Worm (Caenorhabditis elegans): ENCODE measurements around the gene unc-105.

The unc-105 gene

ce11 chrII:8144543-8144942, 28.3 kb downstream of the unc-105 start, which contains the start of gene F10B5.2:
F10B5.2 (plus strand) TSS chrII:8144762.
- TF ChIP-seq ceh-39 (tag; optimal IDR thresholded peaks at IDR 0.05) = no peak
- no peak for TF ChIP-seq blmp-1 (tag; optimal IDR thresholded peaks at IDR 0.05)
- TF ChIP-seq ham-2 (GFP tag; optimal IDR thresholded peaks at IDR 0.05) = no peak
- TF ChIP-seq tbx-8 (GFP tag; optimal IDR thresholded peaks at IDR 0.05) = no peak
- no peak for TF ChIP-seq ceh-83 (GFP tag; optimal IDR thresholded peaks at IDR 0.05)
- no peak for TF ChIP-seq bed-3 (GFP tag; optimal IDR thresholded peaks at IDR 0.05)
- no peak for TF ChIP-seq nhr-76 (tag; optimal IDR thresholded peaks at IDR 0.05)
- TF ChIP-seq hlh-1 (tag; optimal IDR thresholded peaks at IDR 0.05) = no peak
- no peak for TF ChIP-seq ces-1 (GFP tag; optimal IDR thresholded peaks at IDR 0.05)
- TF ChIP-seq zip-8 (tag; optimal IDR thresholded peaks at IDR 0.05) = no peak
- TF ChIP-seq nhr-28 (tag; optimal IDR thresholded peaks at IDR 0.05) = no peak
- TF ChIP-seq sem-2 (GFP tag; optimal IDR thresholded peaks at IDR 0.05) = no peak
- no peak for TF ChIP-seq M03D4.4 (tag; optimal IDR thresholded peaks at IDR 0.05)
- TF ChIP-seq lin-13 (tag; optimal IDR thresholded peaks at IDR 0.05) = no peak
- no peak for TF ChIP-seq drap-1 (GFP tag; optimal IDR thresholded peaks at IDR 0.05)
- TF ChIP-seq nhr-12 (tag; optimal IDR thresholded peaks at IDR 0.05) = no peak
- no peak for TF ChIP-seq lsy-2 (tag; optimal IDR thresholded peaks at IDR 0.05)
- no peak for TF ChIP-seq elt-1 (tag; optimal IDR thresholded peaks at IDR 0.05; ENCODE audit: borderline replicate concordance, insufficient read depth)
- no peak for TF ChIP-seq flh-1 (GFP tag; optimal IDR thresholded peaks at IDR 0.05)

- TF ChIP-seq sem-2 (GFP tag; optimal IDR thresholded peaks at IDR 0.05) = no peak
- TF ChIP-seq bed-3 (GFP tag; optimal IDR thresholded peaks at IDR 0.05) = no peak
- no peak for TF ChIP-seq ceh-43 (GFP tag; optimal IDR thresholded peaks at IDR 0.05)
- no peak for TF ChIP-seq elt-1 (tag; optimal IDR thresholded peaks at IDR 0.05; ENCODE audit: borderline replicate concordance, insufficient read depth)
- no peak for TF ChIP-seq ceh-83 (GFP tag; optimal IDR thresholded peaks at IDR 0.05)
- TF ChIP-seq lsy-2 (tag; optimal IDR thresholded peaks at IDR 0.05) = no peak
- TF ChIP-seq ztf-11 (tag; optimal IDR thresholded peaks at IDR 0.05) = no peak
- TF ChIP-seq unc-120 (tag; optimal IDR thresholded peaks at IDR 0.05; ENCODE audit: poor library complexity, severe bottlenecking) = no peak
- no peak for TF ChIP-seq nhr-76 (tag; optimal IDR thresholded peaks at IDR 0.05)
- TF ChIP-seq cnd-1 (tag; optimal IDR thresholded peaks at IDR 0.05) = no peak
- TF ChIP-seq hlh-1 (tag; optimal IDR thresholded peaks at IDR 0.05) = no peak
- no peak for TF ChIP-seq mls-2 (tag; optimal IDR thresholded peaks at IDR 0.05)
Measured at ce11 chrII:8149930-8150329, 33.7 kb downstream of the unc-105 start, which contains the start of gene F10B5.3. F10B5.3 (minus strand) TSS chrII:8150030.

- TF ChIP-seq ces-1 (GFP tag; optimal IDR thresholded peaks at IDR 0.05) (peak; percentile 88), cnd-1 (tag; optimal IDR thresholded peaks at IDR 0.05) (no peak)
Measured at ce11 chrII:8152711-8153325, 36.6 kb downstream of the unc-105 start.

ce11 chrII:8156845-8157373, 40.6 kb downstream of the unc-105 start, which contains the start of the genes tub-1 and tmem-138:
tub-1 (minus strand) TSS chrII:8156945.
tmem-138 (plus strand) TSS chrII:8157323.
- TF ChIP-seq nhr-28 (tag; optimal IDR thresholded peaks at IDR 0.05) (no peak), unc-120 (tag; optimal IDR thresholded peaks at IDR 0.05; ENCODE audit: poor library complexity, severe bottlenecking) (no peak), lsy-2 (tag; optimal IDR thresholded peaks at IDR 0.05) (no peak), unc-62 (GFP tag; optimal IDR thresholded peaks at IDR 0.05) (no peak), sptf-1 (tag; optimal IDR thresholded peaks at IDR 0.05) (no peak), ces-1 (GFP tag; optimal IDR thresholded peaks at IDR 0.05) (no peak)

- TF ChIP-seq ces-1 (GFP tag; optimal IDR thresholded peaks at IDR 0.05) (peak; percentile 1), mab-5 (tag; optimal IDR thresholded peaks at IDR 0.05) (no peak), nhr-237 (tag; optimal IDR thresholded peaks at IDR 0.05) (peak; percentile 9), ceh-83 (GFP tag; optimal IDR thresholded peaks at IDR 0.05) (no peak), mep-1 (tag; optimal IDR thresholded peaks at IDR 0.05) (peak; percentile 35), hlh-1 (tag; optimal IDR thresholded peaks at IDR 0.05) (no peak), lsy-2 (tag; optimal IDR thresholded peaks at IDR 0.05) (peak; percentile 87), lin-13 (tag; optimal IDR thresholded peaks at IDR 0.05) (peak; percentile 28), lin-32 (GFP tag; optimal IDR thresholded peaks at IDR 0.05) (no peak)
Measured at ce11 chrII:8157991-8158390, 41.7 kb downstream of the unc-105 start, which contains the start of gene pch-2. pch-2 (plus strand) TSS chrII:8158349.
